Worm (Caenorhabditis elegans): Measurements from ENCODE around the gene W04D12.1.

DNA sequence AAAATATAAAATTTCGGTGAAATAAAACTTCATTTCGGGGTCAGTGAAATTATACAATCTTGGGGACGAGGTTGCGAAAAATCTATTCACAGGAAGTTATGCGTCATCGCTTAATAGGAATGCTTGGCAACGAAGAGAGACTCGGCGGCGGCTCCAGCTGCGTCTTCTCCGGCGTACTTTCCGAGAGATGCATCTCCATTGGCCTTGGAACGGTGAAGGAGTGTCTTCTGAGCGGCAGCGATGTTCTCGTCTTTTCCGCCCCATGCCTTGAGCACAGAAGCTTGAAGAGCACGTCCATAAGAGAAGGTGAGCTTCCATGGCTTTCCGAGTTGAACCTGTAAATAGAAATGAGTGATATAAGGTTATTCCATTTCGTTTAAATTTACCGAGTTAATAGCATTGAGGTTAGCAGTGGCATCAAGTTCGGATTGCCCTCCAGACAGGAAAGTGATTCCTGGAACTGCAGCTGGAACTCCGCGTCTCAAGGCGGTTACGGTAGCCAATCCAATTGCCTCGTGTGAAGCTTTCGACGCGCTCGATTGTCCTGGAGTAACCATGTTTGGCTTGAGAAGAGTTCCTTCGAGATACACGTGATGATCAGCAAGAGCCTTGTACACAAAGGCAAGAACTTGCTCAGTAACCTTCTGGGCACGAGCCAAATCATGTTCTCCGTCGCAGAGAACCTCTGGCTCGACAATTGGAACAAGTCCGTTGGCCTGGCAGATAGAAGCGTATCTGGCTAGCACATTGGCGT, 38.1 kb downstream of the W04D12.1 start:
- TF ChIP-seq lin-39 (tag; optimal IDR thresholded peaks at IDR 0.05): no peak
- no peak for TF ChIP-seq alr-1 (tag; optimal IDR thresholded peaks at IDR 0.05)
- no peak for TF ChIP-seq unc-39 (tag; optimal IDR thresholded peaks at IDR 0.05)
- TF ChIP-seq ztf-1 (GFP tag; conservative IDR thresholded peaks at IDR 0.05): no peak
- no peak for TF ChIP-seq fos-1 (tag; optimal IDR thresholded peaks at IDR 0.05)
- TF ChIP-seq snpc-4 (tag; optimal IDR thresholded peaks at IDR 0.05): no peak
- no peak for TF ChIP-seq nhr-11 (tag; optimal IDR thresholded peaks at IDR 0.05)
- TF ChIP-seq ztf-4 (tag; optimal IDR thresholded peaks at IDR 0.05): no peak
- TF ChIP-seq elt-3 (tag; optimal IDR thresholded peaks at IDR 0.05): no peak
- TF ChIP-seq ama-1 (optimal IDR thresholded peaks at IDR 0.05): no peak
- TF ChIP-seq ZK546.5 (tag; optimal IDR thresholded peaks at IDR 0.05): no peak
- TF ChIP-seq lin-13 (GFP tag; optimal IDR thresholded peaks at IDR 0.05): no peak
- TF ChIP-seq ztf-11 (tag; optimal IDR thresholded peaks at IDR 0.05): no peak
- no peak for TF ChIP-seq zag-1 (tag; optimal IDR thresholded peaks at IDR 0.05)
